Worm (Caenorhabditis elegans): Measurements from ENCODE around the gene srab-7.

ce11 chrV:3118167-3118566, 36.8 kb downstream of the srab-7 start, which contains the start of gene clec-210:
- TF ChIP-seq pha-4 (tag; optimal IDR thresholded peaks at IDR 0.05) (no peak), snpc-4 (tag; optimal IDR thresholded peaks at IDR 0.05) (no peak), ceh-39 (tag; optimal IDR thresholded peaks at IDR 0.05) (no peak), sptf-1 (tag; optimal IDR thresholded peaks at IDR 0.05) (no peak), nhr-28 (tag; optimal IDR thresholded peaks at IDR 0.05) (no peak), elt-3 (tag; optimal IDR thresholded peaks at IDR 0.05) (no peak), ham-2 (GFP tag; optimal IDR thresholded peaks at IDR 0.05) (no peak), sem-2 (GFP tag; optimal IDR thresholded peaks at IDR 0.05) (no peak)

All from whole organism, mixed stage, embryonic.